Worm (Caenorhabditis elegans) whole organism, young adult: ENCODE measurements around the gene srx-50.

Source experiments
- B0336.3 ChIP-seq: fragments of 200-800 bp; sonication (Bioruptor generic); IDR thresholded peaks from 2 replicates; pipeline ENCODE4 v1.3.6; 2022; ENCODE audit warnings: missing genetic modification characterization, missing compliant biosample characterization
- C06A6.2 ChIP-seq: fragments of 200-800 bp; sonication (Bioruptor generic); conservative IDR thresholded peaks from 2 replicates; pipeline ENCODE4 v1.3.6; 2022; ENCODE audit warnings: missing genetic modification characterization, missing compliant biosample characterization
- C17E4.6 ChIP-seq: fragments of 200-800 bp; sonication (Bioruptor generic); IDR thresholded peaks from 2 replicates; pipeline ENCODE4 v1.3.6; 2022; ENCODE audit warnings: missing genetic modification reagents, missing genetic modification characterization, missing compliant biosample characterization
- F10E7.11 ChIP-seq: sonication (generic microtip); optimal IDR thresholded peaks from 2 replicates; lab custom pipeline; 2017; ENCODE audit warnings: mild to moderate bottlenecking, missing genetic modification characterization, moderate library complexity, missing compliant biosample characterization
- F23B12.7 ChIP-seq: sonication (generic microtip); optimal IDR thresholded peaks from 2 replicates; lab custom pipeline; 2017; ENCODE audit warnings: missing genetic modification characterization, mild to moderate bottlenecking, missing compliant biosample characterization, antibody characterized with exemption, moderate library complexity; ENCODE audit not compliant: insufficient read depth
- F33H1.4 ChIP-seq: fragments of 200-800 bp; sonication (Bioruptor generic); IDR thresholded peaks from 2 replicates; pipeline ENCODE4 v1.3.6; 2022; ENCODE audit warnings: missing genetic modification reagents, missing genetic modification characterization, missing compliant biosample characterization
- F37B4.10 ChIP-seq: fragments of 200-800 bp; sonication (Bioruptor generic); IDR thresholded peaks from 2 replicates; pipeline ENCODE4 v1.3.6; 2022; ENCODE audit warnings: missing genetic modification characterization, missing compliant biosample characterization
- F39B2.1 ChIP-seq: fragments of 200-800 bp; sonication (Bioruptor generic); IDR thresholded peaks from 2 replicates; pipeline ENCODE4 v1.3.6; 2022; ENCODE audit warnings: missing genetic modification reagents, missing genetic modification characterization, missing compliant biosample characterization
- F49E8.2 ChIP-seq: sonication (generic microtip); optimal IDR thresholded peaks from 3 replicates; lab custom pipeline; 2017; ENCODE audit warnings: missing genetic modification characterization, mild to moderate bottlenecking, missing compliant biosample characterization, antibody characterized with exemption, moderate library complexity; ENCODE audit not compliant: insufficient read depth
- F55B11.4 ChIP-seq: sonication (generic microtip); optimal IDR thresholded peaks from 2 replicates; lab custom pipeline; 2016; ENCODE audit warnings: missing compliant biosample characterization, missing genetic modification characterization, borderline replicate concordance; ENCODE audit not compliant: insufficient read depth
- K11D2.4 ChIP-seq: fragments of 200-800 bp; sonication (Bioruptor generic); IDR thresholded peaks from 2 replicates; pipeline ENCODE4 v1.3.6; 2022; ENCODE audit warnings: missing genetic modification reagents, missing genetic modification characterization, missing compliant biosample characterization
- Y67H2A.10 ChIP-seq: fragments of 200-800 bp; sonication (Bioruptor generic); conservative IDR thresholded peaks from 2 replicates; pipeline ENCODE4 v1.3.6; 2022; ENCODE audit warnings: missing genetic modification reagents, missing genetic modification characterization, missing compliant biosample characterization
- Y79H2A.3 ChIP-seq: fragments of 200-800 bp; sonication (Bioruptor generic); conservative IDR thresholded peaks from 2 replicates; pipeline ENCODE4 v1.3.6; 2022; ENCODE audit warnings: missing genetic modification reagents, missing genetic modification characterization, missing compliant biosample characterization
- aptf-3 ChIP-seq: fragments of 200-800 bp; sonication (Bioruptor generic); IDR thresholded peaks from 2 replicates; pipeline ENCODE4 v1.3.6; 2022; ENCODE audit warnings: missing genetic modification characterization, missing compliant biosample characterization
- athp-1 ChIP-seq: sonication (generic microtip); optimal IDR thresholded peaks from 2 replicates; lab custom pipeline; 2017; ENCODE audit warnings: mild to moderate bottlenecking, missing genetic modification characterization, missing compliant biosample characterization
- bed-2 ChIP-seq: fragments of 200-800 bp; sonication (Bioruptor generic); IDR thresholded peaks from 2 replicates; pipeline ENCODE4 v1.3.6; 2022; ENCODE audit warnings: missing genetic modification reagents, missing genetic modification characterization, missing compliant biosample characterization
- cebp-1 ChIP-seq, 2 experiments: fragments of 200-800 bp in 1 of 2; sonication (Bioruptor generic) in 1 of 2; sonication (generic microtip) in 1 of 2; IDR thresholded peaks in 1 of 2; optimal IDR thresholded peaks in 1 of 2; 2 replicates each; pipeline versions ENCODE4 v1.3.6 to Lab custom; 2017 to 2022; ENCODE audit warnings: missing compliant biosample characterization in 2 of 2, missing genetic modification characterization in 2 of 2, mild to moderate bottlenecking in 1 of 2, missing genetic modification reagents in 1 of 2, moderate library complexity in 1 of 2
- ceh-100 ChIP-seq: fragments of 200-800 bp; sonication (Bioruptor generic); IDR thresholded peaks from 2 replicates; pipeline ENCODE4 v1.3.6; 2022; ENCODE audit warnings: missing genetic modification reagents, missing genetic modification characterization, missing compliant biosample characterization
- chd-7 ChIP-seq: sonication (generic microtip); optimal IDR thresholded peaks from 2 replicates; lab custom pipeline; 2016; ENCODE audit warnings: mild to moderate bottlenecking, missing genetic modification characterization, moderate library complexity, missing compliant biosample characterization
- efl-1 ChIP-seq: fragments of 150-350 bp; optimal IDR thresholded peaks from 2 replicates; lab custom pipeline; 2014; ENCODE audit warnings: missing biosample characterization, missing genetic modification reagents, missing genetic modification characterization
- egl-44 ChIP-seq: fragments of 200-800 bp; sonication (Bioruptor generic); IDR thresholded peaks from 2 replicates; pipeline ENCODE4 v1.3.6; 2022; ENCODE audit warnings: missing genetic modification reagents, missing genetic modification characterization, missing compliant biosample characterization
- fkh-3 ChIP-seq: sonication (generic microtip); optimal IDR thresholded peaks from 2 replicates; lab custom pipeline; 2016; ENCODE audit warnings: mild to moderate bottlenecking, missing genetic modification characterization, missing compliant biosample characterization
- him-1 ChIP-seq: sonication (generic microtip); optimal IDR thresholded peaks from 2 replicates; lab custom pipeline; 2016; ENCODE audit warnings: missing genotype, missing genetic modification reagents, missing genetic modification characterization, missing compliant biosample characterization
- hlh-12 ChIP-seq: sonication (generic microtip); optimal IDR thresholded peaks from 2 replicates; lab custom pipeline; 2016; ENCODE audit warnings: missing genetic modification characterization, missing compliant biosample characterization
- hlh-26 ChIP-seq: fragments of 200-800 bp; sonication (Bioruptor generic); conservative IDR thresholded peaks from 2 replicates; pipeline ENCODE4 v1.3.6; 2022; ENCODE audit warnings: missing genetic modification reagents, missing genetic modification characterization, missing compliant biosample characterization
- hmg-20 ChIP-seq: fragments of 200-800 bp; sonication (Bioruptor generic); IDR thresholded peaks from 2 replicates; pipeline ENCODE4 v1.3.6; 2022; ENCODE audit warnings: missing genetic modification reagents, missing genetic modification characterization, missing compliant biosample characterization
- let-526 ChIP-seq: fragments of 200-800 bp; sonication (Bioruptor generic); IDR thresholded peaks from 2 replicates; pipeline ENCODE4 v1.3.6; 2022; ENCODE audit warnings: missing genetic modification reagents, missing genetic modification characterization, missing compliant biosample characterization
- let-607 ChIP-seq, 2 experiments: fragments of 200-800 bp in 1 of 2; sonication (Bioruptor generic) in 1 of 2; sonication (generic microtip) in 1 of 2; optimal IDR thresholded peaks; 2 replicates each; lab custom pipeline; 2016 to 2018; ENCODE audit warnings: mild to moderate bottlenecking in 2 of 2, missing compliant biosample characterization in 2 of 2, missing genetic modification characterization in 2 of 2, moderate library complexity in 2 of 2, missing genotype in 1 of 2
- lin-35 ChIP-seq, 3 experiments: fragments of 150-350 bp in 2 of 3; sonication (generic microtip) in 1 of 3; optimal IDR thresholded peaks; 2 replicates each; lab custom pipeline; 2014 to 2018; ENCODE audit warnings: missing biosample characterization in 3 of 3, missing genetic modification characterization in 3 of 3, missing genetic modification reagents in 3 of 3
- lin-40 ChIP-seq: sonication (generic microtip); optimal IDR thresholded peaks from 2 replicates; lab custom pipeline; 2016; ENCODE audit warnings: missing genetic modification characterization, mild to moderate bottlenecking, missing compliant biosample characterization, missing genotype, missing genetic modification reagents
- lin-54 ChIP-seq: fragments of 200-800 bp; sonication (Bioruptor generic); optimal IDR thresholded peaks from 2 replicates; lab custom pipeline; 2018; ENCODE audit warnings: mild to moderate bottlenecking, missing genetic modification characterization, missing compliant biosample characterization
- madf-6 ChIP-seq: fragments of 200-800 bp; sonication (Bioruptor generic); IDR thresholded peaks from 2 replicates; pipeline ENCODE4 v1.3.6; 2022; ENCODE audit warnings: missing genetic modification reagents, missing genetic modification characterization, missing compliant biosample characterization
- mcd-1 ChIP-seq: fragments of 200-800 bp; sonication (Bioruptor generic); IDR thresholded peaks from 2 replicates; pipeline ENCODE4 v1.3.6; 2022; ENCODE audit warnings: missing genetic modification reagents, missing genetic modification characterization, missing compliant biosample characterization
- mel-28 ChIP-seq: sonication (generic microtip); optimal IDR thresholded peaks from 2 replicates; lab custom pipeline; 2016; ENCODE audit warnings: borderline replicate concordance, mild to moderate bottlenecking, missing genetic modification characterization, missing compliant biosample characterization
- mes-4 ChIP-seq: sonication (generic microtip); optimal IDR thresholded peaks from 2 replicates; lab custom pipeline; 2016; ENCODE audit warnings: missing genotype, missing genetic modification characterization, missing compliant biosample characterization
- nhr-120 ChIP-seq: fragments of 200-800 bp; sonication (Bioruptor generic); IDR thresholded peaks from 2 replicates; pipeline ENCODE4 v1.3.6; 2022; ENCODE audit warnings: missing genetic modification characterization, missing compliant biosample characterization
- nhr-179 ChIP-seq: sonication (generic microtip); optimal IDR thresholded peaks from 2 replicates; lab custom pipeline; 2016; ENCODE audit warnings: mild to moderate bottlenecking, missing genetic modification characterization, missing compliant biosample characterization
- nhr-80 ChIP-seq: sonication (generic microtip); optimal IDR thresholded peaks from 2 replicates; lab custom pipeline; 2016; ENCODE audit warnings: missing genetic modification characterization, missing compliant biosample characterization
- pha-4 ChIP-seq: fragments of 150-350 bp; sonication (generic microtip); optimal IDR thresholded peaks from 2 replicates; lab custom pipeline; 2014; ENCODE audit warnings: missing biosample characterization, missing genetic modification reagents, missing genetic modification characterization
- rcor-1 ChIP-seq: fragments of 200-800 bp; sonication (Bioruptor generic); IDR thresholded peaks from 2 replicates; pipeline ENCODE4 v1.3.6; 2022; ENCODE audit warnings: missing genetic modification reagents, missing genetic modification characterization, missing compliant biosample characterization
- repo-1 ChIP-seq: sonication (generic microtip); optimal IDR thresholded peaks from 2 replicates; lab custom pipeline; 2017; ENCODE audit warnings: mild to moderate bottlenecking, missing genetic modification characterization, missing compliant biosample characterization
- snpc-1.1 ChIP-seq: sonication (generic microtip); optimal IDR thresholded peaks from 2 replicates; lab custom pipeline; 2017; ENCODE audit warnings: missing genetic modification characterization, mild to moderate bottlenecking, missing compliant biosample characterization, antibody characterized with exemption, moderate library complexity, missing genotype, missing genetic modification reagents; ENCODE audit not compliant: insufficient read depth
- snpc-4 ChIP-seq, 5 experiments: fragments of 150-350 bp in 1 of 5; sonication (generic microtip) in 4 of 5; optimal IDR thresholded peaks; 2 replicates each; lab custom pipeline; 2014 to 2018; ENCODE audit warnings: missing genetic modification characterization in 5 of 5, missing biosample characterization in 3 of 5, antibody characterized with exemption in 2 of 5, mild to moderate bottlenecking in 2 of 5, missing compliant biosample characterization in 2 of 5, missing genotype in 2 of 5, moderate library complexity in 2 of 5, missing genetic modification reagents in 1 of 5
- sptf-2 ChIP-seq: fragments of 200-800 bp; sonication (Bioruptor generic); optimal IDR thresholded peaks from 2 replicates; lab custom pipeline; 2018; ENCODE audit warnings: mild to moderate bottlenecking, missing genetic modification characterization, missing compliant biosample characterization
- ztf-22 ChIP-seq: fragments of 200-800 bp; sonication (Bioruptor generic); optimal IDR thresholded peaks from 2 replicates; lab custom pipeline; 2018; ENCODE audit warnings: mild to moderate bottlenecking, missing genetic modification characterization, moderate library complexity, missing compliant biosample characterization
- ztf-3 ChIP-seq: fragments of 200-800 bp; sonication (Bioruptor generic); optimal IDR thresholded peaks from 2 replicates; lab custom pipeline; 2018; ENCODE audit warnings: mild to moderate bottlenecking, missing genetic modification characterization, missing compliant biosample characterization

Gene srx-50

ce11 chrIV:7044552-7045139 lies 13.1 kb upstream of the srx-50 start, which contains the start of gene tin-9.1:
Gene tin-9.1, minus strand, starts transcription at chrIV:7044602.
- TF ChIP-seq repo-1 (tag; lab: Kevin White, UChicago) = no peak
- TF ChIP-seq hlh-26 (GFP tag; lab: Robert Waterston, UW) = no peak
- no peak for TF ChIP-seq snpc-1.1 (tag; lab: Kevin White, UChicago)
- no peak for TF ChIP-seq aptf-3 (GFP tag; lab: Robert Waterston, UW)
- TF ChIP-seq ceh-100 = no peak
- TF ChIP-seq hmg-20 (GFP tag; lab: Robert Waterston, UW) = no peak
- TF ChIP-seq snpc-4 (GFP tag; optimal IDR thresholded peaks at IDR 0.05; lab: Kevin White, UChicago) = peak; percentile 17
- peak in 3 of 4 experiments; percentile 29 to 68 (median 49) for TF ChIP-seq snpc-4 (tag; optimal IDR thresholded peaks at IDR 0.05; lab: Kevin White, UChicago)
- no peak for TF ChIP-seq hlh-12 (tag; lab: Kevin White, UChicago)
- TF ChIP-seq F37B4.10 (GFP tag; lab: Robert Waterston, UW) = no peak
- no peak for TF ChIP-seq ztf-3
- no peak for TF ChIP-seq C17E4.6 (GFP tag; lab: Robert Waterston, UW)
- TF ChIP-seq mel-28 (tag; lab: Kevin White, UChicago) = no peak
- TF ChIP-seq cebp-1 (GFP tag; IDR thresholded peaks at IDR 0.05; lab: Robert Waterston, UW) = no peak
- TF ChIP-seq cebp-1 (tag; optimal IDR thresholded peaks at IDR 0.05; lab: Kevin White, UChicago) = peak; percentile 41
- TF ChIP-seq Y79H2A.3 (GFP tag; lab: Robert Waterston, UW) = no peak
- peak; percentile 61 for TF ChIP-seq lin-54
- peak; percentile 50 for TF ChIP-seq F33H1.4 (GFP tag; lab: Robert Waterston, UW)
- TF ChIP-seq C06A6.2 = no peak
- TF ChIP-seq nhr-179 (tag; lab: Kevin White, UChicago) = no peak
- TF ChIP-seq efl-1 (GFP tag; lab: Kevin White, UChicago) = peak; percentile 36
- TF ChIP-seq pha-4 (tag; lab: Kevin White, UChicago) = no peak
- TF ChIP-seq rcor-1 (GFP tag; lab: Robert Waterston, UW) = 0 out of 2 replicates have a peak, but pooled peaks have one; percentile 9
- no peak for TF ChIP-seq F55B11.4 (tag; lab: Kevin White, UChicago)
- TF ChIP-seq him-1 (tag; lab: Kevin White, UChicago) = peak; percentile 63
- TF ChIP-seq chd-7 (tag; lab: Kevin White, UChicago) = no peak
- no peak for TF ChIP-seq B0336.3 (GFP tag; lab: Robert Waterston, UW)
- peak; percentile 68 for TF ChIP-seq mcd-1 (GFP tag; lab: Robert Waterston, UW)
- TF ChIP-seq mes-4 (tag; lab: Kevin White, UChicago) = no peak
- TF ChIP-seq madf-6 (GFP tag; lab: Robert Waterston, UW) = peak; percentile 73
- TF ChIP-seq lin-40 = peak; percentile 67
- peak; percentile 30 for TF ChIP-seq nhr-80 (tag; lab: Kevin White, UChicago)
- TF ChIP-seq athp-1 (tag; lab: Kevin White, UChicago) = no peak
- TF ChIP-seq fkh-3 (tag; lab: Kevin White, UChicago) = no peak
- peak; percentile 42; the same call in 1 of the 2 replicates for TF ChIP-seq K11D2.4
- no peak for TF ChIP-seq egl-44 (GFP tag; lab: Robert Waterston, UW)
- TF ChIP-seq F39B2.1 (GFP tag; lab: Robert Waterston, UW) = no peak
- TF ChIP-seq F23B12.7 = no peak
- TF ChIP-seq lin-35 (GFP tag; optimal IDR thresholded peaks at IDR 0.05; lab: Kevin White, UChicago) = peak in 1 of 3 experiments; percentile 67
- TF ChIP-seq nhr-120 (GFP tag; lab: Robert Waterston, UW) = no peak
- TF ChIP-seq sptf-2 (GFP tag; lab: Kevin White, UChicago) = no peak
- no peak for TF ChIP-seq ztf-22 (GFP tag; lab: Kevin White, UChicago)
- TF ChIP-seq F49E8.2 = peak; percentile 29
- TF ChIP-seq let-526 (GFP tag; lab: Robert Waterston, UW) = no peak
- TF ChIP-seq bed-2 (GFP tag; lab: Robert Waterston, UW) = no peak
- no peak for TF ChIP-seq F10E7.11
- TF ChIP-seq let-607 (tag; optimal IDR thresholded peaks at IDR 0.05; lab: Kevin White, UChicago) = peak in 1 of 2 experiments; percentile 1
- TF ChIP-seq Y67H2A.10 (GFP tag; lab: Robert Waterston, UW) = no peak
